Fruit fly (Drosophila melanogaster) whole organism, pupa: ENCODE data around the gene Taf12.

Source experiments
- CG10348 ChIP-seq: fragments of 200-800 bp; sonication (Bioruptor generic); IDR thresholded peaks from 2 replicates; pipeline ENCODE4 v1.3.6; 2022; ENCODE audit warnings: missing biosample characterization, missing genetic modification characterization
- CG32121 ChIP-seq: fragments of 200-800 bp; sonication (Bioruptor generic); IDR thresholded peaks from 2 replicates; pipeline ENCODE4 v1.3.6; 2022; ENCODE audit warnings: missing biosample characterization, missing genetic modification characterization
- CG34367 ChIP-seq: fragments of 200-800 bp; sonication (Bioruptor generic); optimal IDR thresholded peaks from 2 replicates; lab custom pipeline; 2018; ENCODE audit warnings: missing biosample characterization, mild to moderate bottlenecking, missing genetic modification characterization
- CG8159 ChIP-seq: fragments of 200-800 bp; sonication (Bioruptor generic); optimal IDR thresholded peaks from 3 replicates; lab custom pipeline; 2018; ENCODE audit warnings: missing biosample characterization, mild to moderate bottlenecking, missing genetic modification characterization, moderate library complexity
- D1 ChIP-seq: fragments of 200-800 bp; sonication (Bioruptor generic); optimal IDR thresholded peaks from 2 replicates; lab custom pipeline; 2018; ENCODE audit warnings: missing biosample characterization, mild to moderate bottlenecking, missing genetic modification characterization, moderate library complexity
- EcR ChIP-seq: fragments of 200-800 bp; sonication (Bioruptor generic); optimal IDR thresholded peaks from 3 replicates; lab custom pipeline; 2019; ENCODE audit warnings: missing biosample characterization, missing genetic modification characterization, mild to moderate bottlenecking, moderate library complexity, missing genetic modification reagents
- Pif1B ChIP-seq: fragments of 200-800 bp; sonication (Bioruptor generic); optimal IDR thresholded peaks from 3 replicates; lab custom pipeline; 2016; ENCODE audit warnings: missing biosample characterization, missing genetic modification characterization

- TF ChIP-seq EcR (GFP tag; lab: Kevin White, UChicago) = no peak
- TF ChIP-seq CG8159 = no peak
- no peak for TF ChIP-seq CG34367 (tag; lab: Kevin White, UChicago)
- no peak for TF ChIP-seq CG32121 (GFP tag; lab: Robert Waterston, UW)
- no peak for TF ChIP-seq D1 (tag; lab: Kevin White, UChicago)
- TF ChIP-seq CG10348 = no peak
- no peak for TF ChIP-seq Pif1B (GFP tag; lab: Kevin White, UChicago)
Observed at dm6 chr3R:11690857-11691471, 11.5 kb upstream of the Taf12 start.
